Fruit fly (Drosophila melanogaster) S2 (cell line): ENCODE measurements around the gene Kr-h2.

Experiments
- CG8478 ChIP-seq: fragments of >200 bp; optimal IDR thresholded peaks from 2 replicates; lab custom pipeline; 2018
- CTCF ChIP-seq, 2 experiments: fragments of >200 bp; optimal IDR thresholded peaks; 2 replicates each; lab custom pipeline; 2018

DNA sequence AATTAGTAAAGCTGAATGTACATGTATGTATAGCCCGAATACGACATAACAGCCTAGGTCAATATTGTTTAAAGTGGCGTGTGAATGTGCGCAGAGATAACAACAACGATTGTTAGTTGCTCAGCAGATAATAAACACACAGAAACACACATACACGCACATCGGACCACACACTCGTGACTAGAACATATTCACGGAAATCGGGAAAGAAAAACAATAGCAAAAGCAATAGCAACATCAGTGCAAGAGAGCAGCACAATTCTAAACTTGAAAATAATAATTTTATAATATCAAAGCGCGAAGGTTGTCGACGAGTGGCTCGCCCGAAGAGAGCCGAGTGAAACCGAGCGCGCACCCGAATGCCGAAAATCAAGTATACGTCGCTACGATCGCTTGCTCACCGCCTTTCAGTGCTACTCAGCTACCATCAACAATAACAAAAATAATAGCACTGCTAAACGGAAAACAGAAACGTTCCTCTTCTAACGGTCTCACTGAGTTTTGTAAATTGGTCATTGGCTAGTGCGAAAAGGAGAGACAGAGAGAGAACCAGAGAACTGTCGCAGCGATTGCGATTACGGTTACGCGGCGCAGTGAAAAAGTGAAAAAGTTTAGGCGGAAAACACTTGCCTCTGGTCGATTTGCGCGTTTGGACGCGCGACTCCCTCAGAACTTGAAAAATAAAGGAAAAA lies 12.3 kb downstream of the Kr-h2 start:
- no peak for TF ChIP-seq CTCF (optimal IDR thresholded peaks at IDR 0.05; lab: Kevin White, UChicago)
- no peak for TF ChIP-seq CG8478 (lab: Kevin White, UChicago)
